Worm (Caenorhabditis elegans) whole organism, L4/young adult: Measurements from ENCODE around the gene gas-1.

Experiments used
- W03F9.2 ChIP-seq: fragments of 150-350 bp; optimal IDR thresholded peaks from 2 replicates; lab custom pipeline; 2014; ENCODE audit warnings: missing biosample characterization, missing genetic modification characterization
- dao-5 ChIP-seq: sonication (generic microtip); optimal IDR thresholded peaks from 2 replicates; lab custom pipeline; 2016; ENCODE audit warnings: missing genotype, missing genetic modification characterization, moderate library complexity, missing compliant biosample characterization
- him-1 ChIP-seq: sonication (generic microtip); optimal IDR thresholded peaks from 2 replicates; lab custom pipeline; 2016; ENCODE audit warnings: missing genotype, missing genetic modification reagents, missing genetic modification characterization, missing compliant biosample characterization

- TF ChIP-seq him-1 (tag; lab: Kevin White, UChicago) (no peak), W03F9.2 (no peak), dao-5 (tag; lab: Kevin White, UChicago) (no peak)
Observed at ce11 chrX:15546943-15547342, 43.3 kb downstream of the gas-1 start.
